Worm (Caenorhabditis elegans) whole organism, L4 larva: ENCODE data around the gene smc-4.

Experiments used
- aly-2 ChIP-seq: sonication (generic microtip); optimal IDR thresholded peaks from 2 replicates; lab custom pipeline; 2018; ENCODE audit warnings: missing biosample characterization, missing genetic modification characterization
- ceh-28 ChIP-seq: fragments of 150-350 bp; optimal IDR thresholded peaks from 2 replicates; lab custom pipeline; 2014; ENCODE audit warnings: missing biosample characterization, missing genetic modification reagents, missing genetic modification characterization
- mes-2 ChIP-seq: sonication (generic microtip); optimal IDR thresholded peaks from 2 replicates; lab custom pipeline; 2016; ENCODE audit warnings: missing genotype, mild to moderate bottlenecking, missing genetic modification characterization, missing compliant biosample characterization; ENCODE audit not compliant: poor library complexity, severe bottlenecking
- nhr-28 ChIP-seq: fragments of 150-350 bp; optimal IDR thresholded peaks from 2 replicates; lab custom pipeline; 2014; ENCODE audit warnings: missing biosample characterization, missing genetic modification characterization
- pha-4 ChIP-seq, 2 experiments: fragments of 150-350 bp in 1 of 2; fragments of 200-800 bp in 1 of 2; sonication (Bioruptor generic) in 1 of 2; IDR thresholded peaks in 1 of 2; optimal IDR thresholded peaks in 1 of 2; 2 replicates each; pipeline versions ENCODE4 v1.3.6 to Lab custom; 2014 to 2022; ENCODE audit warnings: missing genetic modification characterization in 2 of 2, missing genetic modification reagents in 2 of 2, missing biosample characterization in 1 of 2, missing compliant biosample characterization in 1 of 2
- ztf-11 ChIP-seq: fragments of 150-350 bp; optimal IDR thresholded peaks from 2 replicates; lab custom pipeline; 2014; ENCODE audit warnings: missing biosample characterization, missing genetic modification characterization

- no peak for TF ChIP-seq ztf-11 (tag; lab: Kevin White, UChicago)
- TF ChIP-seq pha-4 (GFP tag; IDR thresholded peaks at IDR 0.05; lab: Robert Waterston, UW), result no peak
- no peak for TF ChIP-seq pha-4 (tag; optimal IDR thresholded peaks at IDR 0.05; lab: Kevin White, UChicago)
- no peak for TF ChIP-seq mes-2 (tag; lab: Kevin White, UChicago)
- TF ChIP-seq ceh-28 (tag; lab: Kevin White, UChicago), result no peak
- no peak for TF ChIP-seq aly-2 (tag; lab: Kevin White, UChicago)
- no peak for TF ChIP-seq nhr-28 (tag; lab: Kevin White, UChicago)
Observed at ce11 chrIII:4594324-4594723, 7.0 kb downstream of the smc-4 start, which contains the start of gene apc-11.
